Fruit fly (Drosophila melanogaster) whole organism: Measurements from ENCODE around the gene Ankle2.

Experiments
- CG8478 ChIP-seq: fragments of >200 bp; optimal IDR thresholded peaks from 2 replicates; lab custom pipeline; 2018; ENCODE audit warnings: inconsistent platforms
- EcR ChIP-seq, 2 experiments: fragments of >200 bp; optimal IDR thresholded peaks; 2 replicates each; lab custom pipeline; 2017; ENCODE audit warnings: missing biosample characterization in 2 of 2, missing genetic modification characterization in 2 of 2, missing genetic modification reagents in 2 of 2
- pan ChIP-seq: fragments of >200 bp; optimal IDR thresholded peaks from 2 replicates; lab custom pipeline; 2017
- psq ChIP-seq: fragments of >200 bp; optimal IDR thresholded peaks from 2 replicates; lab custom pipeline; 2017

- no peak for TF ChIP-seq psq
- no peak for TF ChIP-seq EcR (GFP tag; optimal IDR thresholded peaks at IDR 0.05; lab: Kevin White, UChicago)
- no peak for TF ChIP-seq pan (lab: Kevin White, UChicago)
- no peak for TF ChIP-seq CG8478
Observed at dm6 chrX:17534321-17534720, 44.7 kb downstream of the Ankle2 start.
